Worm (Caenorhabditis elegans) whole organism, L1 larva: ENCODE results near the gene hif-1.

Source experiments
- aly-2 ChIP-seq: fragments of 150-350 bp; optimal IDR thresholded peaks from 2 replicates; lab custom pipeline; 2014; ENCODE audit warnings: missing biosample characterization, missing genetic modification characterization
- dsc-1 ChIP-seq: sonication (generic microtip); optimal IDR thresholded peaks from 2 replicates; lab custom pipeline; 2016; ENCODE audit warnings: mild to moderate bottlenecking, missing genetic modification characterization, missing compliant biosample characterization
- fkh-10 ChIP-seq: sonication (generic microtip); optimal IDR thresholded peaks from 2 replicates; lab custom pipeline; 2017; ENCODE audit warnings: missing biosample characterization, missing genetic modification reagents, missing genetic modification characterization
- jun-1 ChIP-seq: fragments of 150-350 bp; optimal IDR thresholded peaks from 2 replicates; lab custom pipeline; 2014; ENCODE audit warnings: missing biosample characterization, missing genetic modification reagents, missing genetic modification characterization
- lin-39 ChIP-seq: fragments of 150-350 bp; optimal IDR thresholded peaks from 2 replicates; lab custom pipeline; 2014; ENCODE audit warnings: missing biosample characterization, missing genetic modification reagents, missing genetic modification characterization
- nhr-12 ChIP-seq: sonication (generic microtip); optimal IDR thresholded peaks from 2 replicates; lab custom pipeline; 2017; ENCODE audit warnings: missing biosample characterization, missing genetic modification characterization
- nhr-28 ChIP-seq: fragments of 150-350 bp; optimal IDR thresholded peaks from 2 replicates; lab custom pipeline; 2014; ENCODE audit warnings: missing biosample characterization, missing genetic modification characterization
- snpc-4 ChIP-seq: fragments of 150-350 bp; optimal IDR thresholded peaks from 2 replicates; lab custom pipeline; 2014; ENCODE audit warnings: missing biosample characterization, missing genetic modification characterization
- sptf-1 ChIP-seq: fragments of 150-350 bp; optimal IDR thresholded peaks from 2 replicates; lab custom pipeline; 2014; ENCODE audit warnings: missing biosample characterization, missing genetic modification characterization
- unc-98 ChIP-seq: fragments of 200-800 bp; sonication (Bioruptor generic); IDR thresholded peaks from 2 replicates; pipeline ENCODE4 v1.3.6; 2022; ENCODE audit warnings: missing genetic modification characterization, missing compliant biosample characterization

DNA sequence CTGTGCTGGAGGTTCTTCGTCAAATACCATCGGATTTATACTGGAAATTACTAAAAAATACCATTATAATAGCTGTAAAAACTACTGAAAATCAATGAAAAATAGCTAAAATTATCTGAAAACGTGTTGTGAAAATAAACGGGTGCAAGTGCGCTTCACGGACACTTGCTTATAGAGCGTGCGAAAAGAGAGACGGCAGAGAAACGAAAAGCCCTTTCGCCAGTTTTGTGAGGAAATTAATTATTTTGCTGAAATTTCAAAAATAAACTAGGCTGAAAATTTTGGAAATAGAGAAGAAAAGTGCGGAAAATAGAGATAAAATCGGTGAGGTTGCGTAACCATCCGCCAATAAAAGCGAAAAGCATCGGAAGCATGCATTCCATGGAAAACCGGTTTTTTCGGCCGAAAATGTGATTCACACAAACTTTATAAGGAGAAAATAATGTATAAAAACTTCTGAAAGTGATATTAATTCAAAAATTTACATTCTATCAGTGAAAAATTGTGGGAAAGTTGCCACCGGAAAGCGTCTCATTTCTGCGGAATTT is 35.8 kb upstream of the hif-1 start, which contains the start of gene dnj-25:
- TF ChIP-seq lin-39 (tag; lab: Kevin White, UChicago) (no peak), unc-98 (GFP tag; lab: Robert Waterston, UW) (no peak), sptf-1 (tag; lab: Kevin White, UChicago) (no peak), fkh-10 (GFP tag; lab: Kevin White, UChicago) (no peak), jun-1 (no peak), dsc-1 (tag; lab: Kevin White, UChicago) (no peak), snpc-4 (tag; lab: Kevin White, UChicago) (no peak), aly-2 (tag; lab: Kevin White, UChicago) (no peak), nhr-12 (tag; lab: Kevin White, UChicago) (no peak), nhr-28 (no peak)
